Fruit fly (Drosophila melanogaster) whole organism, adult: ENCODE results near the gene tkv.

ENCODE experiments used
- CG5204 ChIP-seq: fragments of 200-800 bp; sonication (Bioruptor generic); optimal IDR thresholded peaks from 2 replicates; lab custom pipeline; 2016; ENCODE audit warnings: missing biosample characterization, missing genetic modification characterization
- CG7101 ChIP-seq: fragments of 200-800 bp; sonication (Bioruptor generic); optimal IDR thresholded peaks from 2 replicates; lab custom pipeline; 2018; ENCODE audit warnings: missing biosample characterization, mild to moderate bottlenecking, missing genetic modification characterization, moderate library complexity
- Clk ChIP-seq: fragments of 200-800 bp; sonication (Bioruptor generic); optimal IDR thresholded peaks from 2 replicates; lab custom pipeline; 2017; ENCODE audit warnings: missing biosample characterization, missing genetic modification characterization
- Crg-1 ChIP-seq: fragments of 200-800 bp; sonication (Bioruptor generic); optimal IDR thresholded peaks from 2 replicates; lab custom pipeline; 2016; ENCODE audit warnings: missing biosample characterization, missing genetic modification characterization
- Mnt ChIP-seq: fragments of 200-800 bp; sonication (Bioruptor generic); optimal IDR thresholded peaks from 2 replicates; lab custom pipeline; 2016; ENCODE audit warnings: missing biosample characterization, mild to moderate bottlenecking, missing genetic modification characterization
- cnc ChIP-seq, 2 experiments: fragments of >200 bp; optimal IDR thresholded peaks; 2 replicates each; lab custom pipeline; 2017
- ovo ChIP-seq: fragments of 200-800 bp; sonication (Bioruptor generic); optimal IDR thresholded peaks from 2 replicates; lab custom pipeline; 2016; ENCODE audit warnings: missing biosample characterization, missing genetic modification characterization
- tj ChIP-seq: fragments of 200-800 bp; sonication (Bioruptor generic); optimal IDR thresholded peaks from 3 replicates; lab custom pipeline; 2017; ENCODE audit warnings: missing biosample characterization, mild to moderate bottlenecking, missing genetic modification characterization, moderate library complexity

- TF ChIP-seq cnc (optimal IDR thresholded peaks at IDR 0.05; lab: Kevin White, UChicago) (no peak), Mnt (no peak), CG5204 (GFP tag; lab: Kevin White, UChicago) (no peak), Clk (GFP tag; lab: Kevin White, UChicago) (no peak), tj (GFP tag; lab: Kevin White, UChicago) (no peak), ovo (no peak), CG7101 (tag; lab: Kevin White, UChicago) (no peak), Crg-1 (GFP tag; lab: Kevin White, UChicago) (no peak)
These were observed 20.0 kb downstream of the tkv start for dm6 chr2L:5251150-5251549.
